Worm (Caenorhabditis elegans) whole organism, L4 larva: Measurements from ENCODE around the gene degt-1.

Source experiments
- ZK337.2 ChIP-seq: fragments of 200-800 bp; sonication (Bioruptor generic); IDR thresholded peaks from 2 replicates; pipeline ENCODE4 v1.3.6; 2022; ENCODE audit warnings: missing genetic modification reagents, missing genetic modification characterization, missing compliant biosample characterization
- ama-1 ChIP-seq: fragments of 150-350 bp; optimal IDR thresholded peaks from 2 replicates; lab custom pipeline; 2014; ENCODE audit warnings: inconsistent platforms, mixed read lengths
- arid-1 ChIP-seq: fragments of 200-800 bp; sonication (Bioruptor generic); conservative IDR thresholded peaks from 2 replicates; pipeline ENCODE4 v1.3.6; 2022; ENCODE audit warnings: missing genetic modification reagents, missing genetic modification characterization, missing compliant biosample characterization
- dmd-9 ChIP-seq: fragments of 200-800 bp; sonication (Bioruptor generic); IDR thresholded peaks from 2 replicates; pipeline ENCODE4 v1.3.6; 2022; ENCODE audit warnings: missing genetic modification reagents, missing genetic modification characterization, missing compliant biosample characterization
- dpl-1 ChIP-seq: fragments of 150-350 bp; optimal IDR thresholded peaks from 2 replicates; lab custom pipeline; 2014; ENCODE audit warnings: missing biosample characterization, missing genetic modification reagents, missing genetic modification characterization
- lin-39 ChIP-seq: fragments of 150-350 bp; optimal IDR thresholded peaks from 2 replicates; lab custom pipeline; 2014; ENCODE audit warnings: missing biosample characterization, missing genetic modification reagents, missing genetic modification characterization
- nhr-11 ChIP-seq: fragments of 150-350 bp; optimal IDR thresholded peaks from 2 replicates; lab custom pipeline; 2014; ENCODE audit warnings: missing biosample characterization, missing genetic modification characterization
- snpc-4 ChIP-seq: fragments of 150-350 bp; optimal IDR thresholded peaks from 2 replicates; lab custom pipeline; 2014; ENCODE audit warnings: missing biosample characterization, missing genetic modification characterization
- ztf-11 ChIP-seq: fragments of 150-350 bp; optimal IDR thresholded peaks from 2 replicates; lab custom pipeline; 2014; ENCODE audit warnings: missing biosample characterization, missing genetic modification characterization

DNA sequence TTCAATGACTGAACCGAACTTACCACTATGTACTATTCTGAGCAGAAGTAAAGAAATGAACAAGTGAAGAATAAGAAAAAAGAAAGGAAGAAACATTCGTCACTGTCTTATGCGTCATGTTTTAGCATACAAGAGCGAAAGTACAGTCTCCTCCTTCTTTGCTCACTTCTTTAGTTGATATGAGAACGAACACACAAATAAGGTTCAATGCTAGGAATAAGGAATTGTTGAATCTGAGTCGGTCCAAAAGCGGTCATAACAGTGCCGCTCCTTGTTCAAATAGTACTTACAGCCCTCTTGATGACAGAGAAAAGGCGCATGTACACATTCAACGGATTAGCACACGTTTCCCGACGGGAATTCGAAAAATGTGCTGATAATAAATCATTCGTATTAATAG, 1.0 kb upstream of the degt-1 start, which contains the start of gene F25D1.8:
- TF ChIP-seq ztf-11 (tag; lab: Kevin White, UChicago), result no peak
- TF ChIP-seq dmd-9 (GFP tag; lab: Robert Waterston, UW), result no peak
- no peak for TF ChIP-seq lin-39 (tag; lab: Kevin White, UChicago)
- no peak for TF ChIP-seq ZK337.2 (GFP tag; lab: Robert Waterston, UW)
- TF ChIP-seq snpc-4 (tag; lab: Kevin White, UChicago), result no peak
- TF ChIP-seq nhr-11 (tag; lab: Kevin White, UChicago), result no peak
- no peak for TF ChIP-seq arid-1 (GFP tag; lab: Robert Waterston, UW)
- TF ChIP-seq ama-1 (lab: Kevin White, UChicago), result no peak
- no peak for TF ChIP-seq dpl-1 (GFP tag; lab: Kevin White, UChicago)
